Worm (Caenorhabditis elegans) whole organism, L1 larva: ENCODE data around the gene spat-1.

Experiments
- C04F5.9 ChIP-seq: sonication (generic microtip); optimal IDR thresholded peaks from 2 replicates; lab custom pipeline; 2016; ENCODE audit warnings: missing genetic modification characterization, missing compliant biosample characterization
- F16B12.6 ChIP-seq: fragments of 150-350 bp; optimal IDR thresholded peaks from 2 replicates; lab custom pipeline; 2014; ENCODE audit warnings: missing biosample characterization, missing genetic modification characterization
- Y116A8C.19 ChIP-seq: sonication (generic microtip); optimal IDR thresholded peaks from 2 replicates; lab custom pipeline; 2016; ENCODE audit warnings: missing compliant biosample characterization, missing genetic modification characterization, borderline replicate concordance
- aha-1 ChIP-seq: fragments of 150-350 bp; optimal IDR thresholded peaks from 2 replicates; lab custom pipeline; 2014; ENCODE audit warnings: missing biosample characterization, missing genetic modification characterization
- blmp-1 ChIP-seq: fragments of 150-350 bp; optimal IDR thresholded peaks from 2 replicates; lab custom pipeline; 2014; ENCODE audit warnings: missing biosample characterization, missing genetic modification characterization
- ceh-63 ChIP-seq: fragments of 200-800 bp; sonication (Bioruptor generic); optimal IDR thresholded peaks from 2 replicates; lab custom pipeline; 2018; ENCODE audit warnings: mild to moderate bottlenecking, missing genetic modification characterization, missing compliant biosample characterization
- ceh-8 ChIP-seq: fragments of 200-800 bp; sonication (Bioruptor generic); optimal IDR thresholded peaks from 2 replicates; lab custom pipeline; 2018; ENCODE audit warnings: mild to moderate bottlenecking, missing genetic modification characterization, moderate library complexity, missing compliant biosample characterization
- ceh-82 ChIP-seq, 3 experiments: fragments of 150-350 bp in 1 of 3; sonication (generic microtip) in 2 of 3; optimal IDR thresholded peaks; 2 replicates each; lab custom pipeline; 2014 to 2017; ENCODE audit warnings: missing biosample characterization in 3 of 3, missing genetic modification characterization in 3 of 3
- ceh-88 ChIP-seq: fragments of 200-800 bp; sonication (Bioruptor generic); IDR thresholded peaks from 2 replicates; pipeline ENCODE4 v1.3.6; 2022; ENCODE audit warnings: missing genetic modification characterization, missing compliant biosample characterization
- ceh-90 ChIP-seq: sonication (generic microtip); optimal IDR thresholded peaks from 2 replicates; lab custom pipeline; 2016; ENCODE audit warnings: missing genetic modification characterization, missing compliant biosample characterization
- ces-1 ChIP-seq: fragments of 150-350 bp; optimal IDR thresholded peaks from 2 replicates; lab custom pipeline; 2014; ENCODE audit warnings: missing biosample characterization, missing genetic modification reagents, missing genetic modification characterization
- dsc-1 ChIP-seq: sonication (generic microtip); optimal IDR thresholded peaks from 2 replicates; lab custom pipeline; 2016; ENCODE audit warnings: mild to moderate bottlenecking, missing genetic modification characterization, missing compliant biosample characterization
- efl-1 ChIP-seq, 4 experiments: fragments of 150-350 bp; optimal IDR thresholded peaks in 3 of 4; peaks in 1 of 4; 1 replicate in 1 of 4; 2 replicates in 3 of 4; lab custom pipeline; 2014; ENCODE audit warnings: missing biosample characterization in 2 of 4, missing genetic modification characterization in 2 of 4, missing genetic modification reagents in 2 of 4
- efl-3 ChIP-seq: fragments of 200-800 bp; sonication (Bioruptor generic); optimal IDR thresholded peaks from 2 replicates; lab custom pipeline; 2018; ENCODE audit warnings: mild to moderate bottlenecking, missing genetic modification characterization, missing compliant biosample characterization
- egl-13 ChIP-seq: sonication (generic microtip); optimal IDR thresholded peaks from 2 replicates; lab custom pipeline; 2016; ENCODE audit warnings: missing genotype, missing genetic modification reagents, missing genetic modification characterization, missing compliant biosample characterization
- elt-3 ChIP-seq, 6 experiments: fragments of 150-350 bp in 1 of 6; sonication (generic microtip); optimal IDR thresholded peaks; 2 replicates each; lab custom pipeline; 2017 to 2018; ENCODE audit warnings: missing biosample characterization in 6 of 6, missing genetic modification characterization in 6 of 6, inconsistent platforms in 1 of 6
- ets-5 ChIP-seq: fragments of 200-800 bp; sonication (Bioruptor generic); IDR thresholded peaks from 2 replicates; pipeline ENCODE4 v1.3.6; 2022; ENCODE audit warnings: missing genetic modification characterization, missing compliant biosample characterization
- fkh-10 ChIP-seq: sonication (generic microtip); optimal IDR thresholded peaks from 2 replicates; lab custom pipeline; 2017; ENCODE audit warnings: missing biosample characterization, missing genetic modification reagents, missing genetic modification characterization
- fkh-4 ChIP-seq: sonication (generic microtip); optimal IDR thresholded peaks from 2 replicates; lab custom pipeline; 2016; ENCODE audit warnings: missing compliant biosample characterization, missing genetic modification characterization, borderline replicate concordance
- fkh-8 ChIP-seq: sonication (generic microtip); optimal IDR thresholded peaks from 2 replicates; lab custom pipeline; 2016; ENCODE audit warnings: mild to moderate bottlenecking, missing genetic modification characterization, missing compliant biosample characterization
- fos-1 ChIP-seq: fragments of 150-350 bp; optimal IDR thresholded peaks from 2 replicates; lab custom pipeline; 2014; ENCODE audit warnings: missing biosample characterization, missing genetic modification characterization
- grh-1 ChIP-seq: fragments of 200-800 bp; sonication (Bioruptor generic); IDR thresholded peaks from 2 replicates; pipeline ENCODE4 v1.3.6; 2022; ENCODE audit warnings: missing genetic modification reagents, missing genetic modification characterization, missing compliant biosample characterization
- hlh-4 ChIP-seq: sonication (generic microtip); optimal IDR thresholded peaks from 2 replicates; lab custom pipeline; 2016; ENCODE audit warnings: mild to moderate bottlenecking, missing genetic modification characterization, missing compliant biosample characterization
- hpl-2 ChIP-seq: fragments of 150-350 bp; optimal IDR thresholded peaks from 2 replicates; lab custom pipeline; 2014; ENCODE audit warnings: missing biosample characterization, missing genetic modification reagents, missing genetic modification characterization
- irx-1 ChIP-seq: sonication (generic microtip); optimal IDR thresholded peaks from 2 replicates; lab custom pipeline; 2016; ENCODE audit warnings: missing genetic modification characterization, missing compliant biosample characterization
- isw-1 ChIP-seq: fragments of 200-800 bp; sonication (Bioruptor generic); IDR thresholded peaks from 2 replicates; pipeline ENCODE4 v1.3.6; 2022; ENCODE audit warnings: missing genetic modification characterization, missing compliant biosample characterization
- jun-1 ChIP-seq: fragments of 150-350 bp; optimal IDR thresholded peaks from 2 replicates; lab custom pipeline; 2014; ENCODE audit warnings: missing biosample characterization, missing genetic modification reagents, missing genetic modification characterization
- lin-14 ChIP-seq: fragments of 200-800 bp; sonication (Bioruptor generic); optimal IDR thresholded peaks from 2 replicates; lab custom pipeline; 2018; ENCODE audit warnings: mild to moderate bottlenecking, missing genetic modification characterization, moderate library complexity, missing compliant biosample characterization
- lin-35 ChIP-seq, 2 experiments: fragments of 150-350 bp; optimal IDR thresholded peaks; 2 replicates each; lab custom pipeline; 2014; ENCODE audit warnings: missing biosample characterization in 2 of 2, missing genetic modification characterization in 2 of 2, missing genetic modification reagents in 2 of 2
- lin-39 ChIP-seq: fragments of 150-350 bp; optimal IDR thresholded peaks from 2 replicates; lab custom pipeline; 2014; ENCODE audit warnings: missing biosample characterization, missing genetic modification reagents, missing genetic modification characterization
- lir-3 ChIP-seq: sonication (generic microtip); optimal IDR thresholded peaks from 2 replicates; lab custom pipeline; 2016; ENCODE audit warnings: mild to moderate bottlenecking, missing genetic modification characterization, moderate library complexity, missing compliant biosample characterization; ENCODE audit not compliant: poor library complexity
- mab-9 ChIP-seq: fragments of 200-800 bp; sonication (Bioruptor generic); IDR thresholded peaks from 2 replicates; pipeline ENCODE4 v1.3.6; 2022; ENCODE audit warnings: missing genetic modification reagents, missing genetic modification characterization, missing compliant biosample characterization
- mep-1 ChIP-seq: fragments of 150-350 bp; optimal IDR thresholded peaks from 2 replicates; lab custom pipeline; 2014; ENCODE audit warnings: missing biosample characterization, missing genetic modification characterization
- nhr-19 ChIP-seq: fragments of 200-800 bp; sonication (Bioruptor generic); conservative IDR thresholded peaks from 2 replicates; pipeline ENCODE4 v1.3.6; 2022; ENCODE audit warnings: missing genetic modification characterization, missing compliant biosample characterization
- nhr-20 ChIP-seq: sonication (generic microtip); optimal IDR thresholded peaks from 2 replicates; lab custom pipeline; 2016; ENCODE audit warnings: mild to moderate bottlenecking, missing genetic modification characterization, missing compliant biosample characterization
- nhr-237 ChIP-seq: fragments of 150-350 bp; optimal IDR thresholded peaks from 2 replicates; lab custom pipeline; 2014; ENCODE audit warnings: missing biosample characterization, missing genetic modification characterization
- nhr-47 ChIP-seq: sonication (generic microtip); optimal IDR thresholded peaks from 2 replicates; lab custom pipeline; 2016; ENCODE audit warnings: mild to moderate bottlenecking, missing genetic modification characterization, moderate library complexity, missing compliant biosample characterization
- nhr-71 ChIP-seq: sonication (generic microtip); optimal IDR thresholded peaks from 2 replicates; lab custom pipeline; 2016; ENCODE audit warnings: mild to moderate bottlenecking, missing genetic modification characterization, moderate library complexity, missing compliant biosample characterization
- nhr-77 ChIP-seq: fragments of 150-350 bp; optimal IDR thresholded peaks from 2 replicates; lab custom pipeline; 2014; ENCODE audit warnings: missing biosample characterization, missing genetic modification characterization
- nhr-85 ChIP-seq: sonication (generic microtip); peaks from one replicate; lab custom pipeline; 2016; ENCODE audit warnings: missing genetic modification characterization, inconsistent platforms, missing compliant biosample characterization
- pax-3 ChIP-seq: fragments of 200-800 bp; sonication (Bioruptor generic); optimal IDR thresholded peaks from 2 replicates; lab custom pipeline; 2018; ENCODE audit warnings: mild to moderate bottlenecking, missing genetic modification characterization, moderate library complexity, missing compliant biosample characterization
- rnt-1 ChIP-seq: sonication (generic microtip); optimal IDR thresholded peaks from 2 replicates; lab custom pipeline; 2016; ENCODE audit warnings: mild to moderate bottlenecking, missing genetic modification characterization, moderate library complexity, missing compliant biosample characterization
- sox-4 ChIP-seq: sonication (generic microtip); optimal IDR thresholded peaks from 2 replicates; lab custom pipeline; 2016; ENCODE audit warnings: missing genetic modification characterization, missing compliant biosample characterization
- sup-37 ChIP-seq: fragments of 200-800 bp; sonication (Bioruptor generic); optimal IDR thresholded peaks from 2 replicates; lab custom pipeline; 2018; ENCODE audit warnings: mild to moderate bottlenecking, missing genetic modification characterization, missing compliant biosample characterization
- swsn-7 ChIP-seq: sonication (generic microtip); optimal IDR thresholded peaks from 2 replicates; lab custom pipeline; 2016; ENCODE audit warnings: missing genetic modification characterization, missing compliant biosample characterization
- unc-86 ChIP-seq: sonication (generic microtip); optimal IDR thresholded peaks from 2 replicates; lab custom pipeline; 2016; ENCODE audit warnings: missing genetic modification characterization, missing compliant biosample characterization
- unc-98 ChIP-seq: fragments of 200-800 bp; sonication (Bioruptor generic); IDR thresholded peaks from 2 replicates; pipeline ENCODE4 v1.3.6; 2022; ENCODE audit warnings: missing genetic modification characterization, missing compliant biosample characterization
- vab-15 ChIP-seq: sonication (generic microtip); optimal IDR thresholded peaks from 2 replicates; lab custom pipeline; 2017; ENCODE audit warnings: missing genotype, mild to moderate bottlenecking, missing genetic modification characterization, missing compliant biosample characterization
- xbp-1 ChIP-seq: sonication (generic microtip); optimal IDR thresholded peaks from 2 replicates; lab custom pipeline; 2016; ENCODE audit warnings: missing genetic modification characterization, missing compliant biosample characterization
- ztf-11 ChIP-seq, 2 experiments: sonication (generic microtip); optimal IDR thresholded peaks; 2 replicates each; lab custom pipeline; 2016 to 2017; ENCODE audit warnings: missing genetic modification characterization in 2 of 2, missing biosample characterization in 1 of 2, missing compliant biosample characterization in 1 of 2
- ztf-4 ChIP-seq: fragments of 150-350 bp; optimal IDR thresholded peaks from 2 replicates; lab custom pipeline; 2014; ENCODE audit warnings: missing biosample characterization, missing genetic modification characterization

The spat-1 gene

ce11 chrII:14561549-14562115 is 33.1 kb downstream of the spat-1 start, which contains the start of gene mog-4:
TSS of gene mog-4 (minus strand) at chrII:14561599.
- TF ChIP-seq nhr-19 (GFP tag; lab: Robert Waterston, UW) (peak; percentile 100), efl-3 (GFP tag; lab: Kevin White, UChicago) (peak; percentile 73), hlh-4 (tag; lab: Kevin White, UChicago) (peak; percentile 67), Y116A8C.19 (tag; lab: Kevin White, UChicago) (peak; percentile 59), rnt-1 (tag; lab: Kevin White, UChicago) (peak; percentile 96), sox-4 (tag; lab: Kevin White, UChicago) (peak; percentile 93), nhr-20 (tag; lab: Kevin White, UChicago) (peak; percentile 97), lin-14 (peak; percentile 97), ces-1 (GFP tag; lab: Kevin White, UChicago) (peak; percentile 34), fkh-8 (tag; lab: Kevin White, UChicago) (peak; percentile 98), mep-1 (peak; percentile 88), nhr-237 (tag; lab: Kevin White, UChicago) (peak; percentile 46), ztf-4 (tag; lab: Kevin White, UChicago) (peak; percentile 63), lin-35 (GFP tag; optimal IDR thresholded peaks at IDR 0.05; lab: Kevin White, UChicago) (peak; percentile 69 to 86), aha-1 (tag; lab: Kevin White, UChicago) (peak; percentile 6), unc-86 (tag; lab: Kevin White, UChicago) (peak; percentile 97), fos-1 (peak; percentile 26), sup-37 (GFP tag; lab: Kevin White, UChicago) (peak; percentile 83), swsn-7 (tag; lab: Kevin White, UChicago) (peak; percentile 97), ceh-8 (GFP tag; lab: Kevin White, UChicago) (peak; percentile 95), nhr-47 (tag; lab: Kevin White, UChicago) (peak; percentile 99), nhr-77 (tag; lab: Kevin White, UChicago) (peak; percentile 95), nhr-85 (tag; lab: Kevin White, UChicago) (peak; percentile 98), xbp-1 (tag; lab: Kevin White, UChicago) (peak; percentile 96), dsc-1 (tag; lab: Kevin White, UChicago) (peak; percentile 98), isw-1 (GFP tag; lab: Robert Waterston, UW) (peak; percentile 100), pax-3 (tag; lab: Kevin White, UChicago) (peak; percentile 98), fkh-10 (peak; percentile 65), unc-98 (GFP tag; lab: Robert Waterston, UW) (peak; percentile 100), F16B12.6 (tag; lab: Kevin White, UChicago) (peak; percentile 93), ets-5 (GFP tag; lab: Robert Waterston, UW) (peak; percentile 92; the same call in 1 of the 2 replicates), fkh-4 (tag; lab: Kevin White, UChicago) (peak; percentile 89), elt-3 (tag; optimal IDR thresholded peaks at IDR 0.05; lab: Kevin White, UChicago) (peak in 2 of 6 experiments; percentile 66 to 68), grh-1 (GFP tag; lab: Robert Waterston, UW) (peak; percentile 99), ceh-90 (tag; lab: Kevin White, UChicago) (peak; percentile 82), blmp-1 (peak; percentile 49), vab-15 (tag; lab: Kevin White, UChicago) (peak; percentile 91), egl-13 (peak; percentile 96), C04F5.9 (tag; lab: Kevin White, UChicago) (peak; percentile 97), ceh-63 (GFP tag; lab: Kevin White, UChicago) (peak; percentile 93), mab-9 (GFP tag; lab: Robert Waterston, UW) (peak; percentile 100), hpl-2 (GFP tag; lab: Kevin White, UChicago) (peak; percentile 19), ceh-88 (peak; percentile 100), ceh-82 (tag; optimal IDR thresholded peaks at IDR 0.05; lab: Kevin White, UChicago) (peak; percentile 61 to 74 (median 63)), efl-1 (optimal IDR thresholded peaks at IDR 0.05; lab: Kevin White, UChicago) (peak; percentile 85 to 86), efl-1 (GFP tag; optimal IDR thresholded peaks at IDR 0.05 in 1 of 2; lab: Kevin White, UChicago) (peak; percentile 77 to 98), nhr-71 (peak; percentile 99), ztf-11 (tag; optimal IDR thresholded peaks at IDR 0.05; lab: Kevin White, UChicago) (peak in 1 of 2 experiments; percentile 96), irx-1 (tag; lab: Kevin White, UChicago) (peak; percentile 95), jun-1 (tag; lab: Kevin White, UChicago) (peak; percentile 74), lir-3 (tag; lab: Kevin White, UChicago) (peak; percentile 99), lin-39 (tag; lab: Kevin White, UChicago) (peak; percentile 38)
